Fruit fly (Drosophila melanogaster) whole organism, pupa: ENCODE results near the gene CG42655.

Source experiments
- CG13204 ChIP-seq: fragments of 200-800 bp; sonication (Bioruptor generic); optimal IDR thresholded peaks from 2 replicates; lab custom pipeline; 2018; ENCODE audit warnings: missing biosample characterization, mild to moderate bottlenecking, missing genetic modification characterization, moderate library complexity
- CG32121 ChIP-seq: fragments of 200-800 bp; sonication (Bioruptor generic); IDR thresholded peaks from 2 replicates; pipeline ENCODE4 v1.3.6; 2022; ENCODE audit warnings: missing biosample characterization, missing genetic modification characterization
- CG34367 ChIP-seq: fragments of 200-800 bp; sonication (Bioruptor generic); optimal IDR thresholded peaks from 2 replicates; lab custom pipeline; 2018; ENCODE audit warnings: missing biosample characterization, mild to moderate bottlenecking, missing genetic modification characterization
- EcR ChIP-seq: fragments of 200-800 bp; sonication (Bioruptor generic); optimal IDR thresholded peaks from 3 replicates; lab custom pipeline; 2019; ENCODE audit warnings: missing biosample characterization, missing genetic modification characterization, mild to moderate bottlenecking, moderate library complexity, missing genetic modification reagents
- fd96Ca ChIP-seq: fragments of 200-800 bp; sonication (Bioruptor generic); IDR thresholded peaks from 3 replicates; pipeline ENCODE4 v1.3.6; 2022; ENCODE audit warnings: missing biosample characterization, missing genetic modification characterization

CG42655 gene

dm6 chr3L:19904411-19905135 is 48.9 kb downstream of the CG42655 start:
- TF ChIP-seq CG34367 (tag; lab: Kevin White, UChicago): no peak
- peak; percentile 25 for TF ChIP-seq CG13204 (GFP tag; lab: Kevin White, UChicago)
- peak; percentile 36 for TF ChIP-seq EcR (GFP tag; lab: Kevin White, UChicago)
- TF ChIP-seq CG32121 (GFP tag; lab: Robert Waterston, UW): no peak

- TF ChIP-seq fd96Ca: no peak
- TF ChIP-seq EcR (GFP tag; lab: Kevin White, UChicago): peak; percentile 1
Measured at dm6 chr3L:19903400-19903846, 50.1 kb downstream of the CG42655 start.
